Fruit fly (Drosophila melanogaster): ENCODE data around the gene Fur2.

Fur2 gene

DNA sequence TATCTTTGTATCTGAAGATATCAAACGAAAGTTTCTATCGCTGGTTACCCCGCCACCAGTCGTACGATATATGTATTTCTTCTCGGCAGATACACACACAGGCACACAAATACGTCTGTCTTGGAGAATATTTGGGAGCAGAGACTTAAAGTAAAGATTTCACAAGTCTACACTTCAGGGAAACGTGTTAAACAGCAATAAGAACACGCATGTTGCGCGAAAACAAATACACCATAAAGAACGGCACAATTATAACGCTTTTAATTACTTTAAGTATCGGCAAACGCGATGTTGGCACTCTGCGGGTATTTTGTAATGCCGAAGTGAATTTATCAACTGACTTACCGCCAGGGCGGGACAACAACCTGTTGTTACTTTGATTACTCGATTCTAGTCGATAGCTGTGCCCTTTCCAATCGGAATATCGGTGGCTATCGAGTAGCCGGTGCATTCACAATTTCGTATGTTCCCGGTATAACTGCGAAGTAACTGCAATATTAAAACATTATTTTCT, 49.1 kb downstream of the Fur2 start, which contains the start of gene AnxB11:
AnxB11 (minus strand) TSS at position 367 of the 514 bp plus-strand sequence.
- TF ChIP-seq tj (GFP tag; optimal IDR thresholded peaks at IDR 0.05) = peak; percentile 18
- TF ChIP-seq Mnt (GFP tag; optimal IDR thresholded peaks at IDR 0.05) = peak; percentile 69
- peak; percentile 6 for TF ChIP-seq bab1 (GFP tag; optimal IDR thresholded peaks at IDR 0.05)
- no peak for TF ChIP-seq toe (GFP tag; optimal IDR thresholded peaks at IDR 0.05)
- TF ChIP-seq pad (GFP tag; optimal IDR thresholded peaks at IDR 0.05) = peak; percentile 55

DNA sequence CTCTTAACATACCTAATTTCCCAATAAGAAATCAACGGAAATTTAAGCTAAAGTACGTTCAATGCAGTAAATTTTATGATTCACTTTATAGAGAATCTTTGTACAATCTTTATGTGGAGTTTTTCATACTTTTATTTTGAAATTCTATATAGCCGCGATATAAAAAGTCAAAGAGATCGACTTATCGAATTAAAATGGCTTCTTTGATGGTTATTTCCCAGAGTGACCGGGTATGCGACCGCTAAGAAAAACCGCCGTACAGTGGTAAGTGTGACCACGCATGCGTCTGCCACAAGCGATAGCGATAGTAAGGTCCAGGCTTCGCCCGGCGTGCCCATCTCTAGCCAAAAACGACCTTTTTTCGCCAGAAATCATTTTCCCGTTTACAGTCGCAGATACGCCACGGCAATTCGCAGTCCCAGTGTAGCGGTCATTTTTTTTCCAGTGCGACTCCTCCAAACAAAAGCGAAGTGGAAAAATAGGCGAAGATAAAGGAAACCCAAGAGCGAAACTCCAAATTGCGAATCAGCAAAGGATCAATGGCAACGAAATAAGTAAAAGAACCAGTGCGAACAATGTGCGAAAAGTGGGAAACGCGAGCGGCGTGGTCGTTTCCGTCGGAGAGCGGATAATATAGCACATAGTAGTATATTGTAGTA, 49.7 kb downstream of the Fur2 start, which contains the start of gene hang:
hang (plus strand) TSS at position 366 of the 659 bp plus-strand sequence.
- TF ChIP-seq cnc (optimal IDR thresholded peaks at IDR 0.05) = no peak
- no peak for TF ChIP-seq CG7045 (GFP tag; optimal IDR thresholded peaks at IDR 0.05)
- TF ChIP-seq toe (GFP tag; optimal IDR thresholded peaks at IDR 0.05) = no peak
- no peak for TF ChIP-seq Clk (GFP tag; optimal IDR thresholded peaks at IDR 0.05)
- TF ChIP-seq CG7101 (tag; optimal IDR thresholded peaks at IDR 0.05) = peak; percentile 37
- TF ChIP-seq cic (GFP tag; optimal IDR thresholded peaks at IDR 0.05) = peak; percentile 42
- peak; percentile 8 for TF ChIP-seq CG14711 (tag; optimal IDR thresholded peaks at IDR 0.05)
- no peak for TF ChIP-seq CG5204 (GFP tag; optimal IDR thresholded peaks at IDR 0.05)
- TF ChIP-seq pad (GFP tag; optimal IDR thresholded peaks at IDR 0.05) = no peak
- TF ChIP-seq tj (GFP tag; optimal IDR thresholded peaks at IDR 0.05) = no peak
- TF ChIP-seq CG12768 (GFP tag; optimal IDR thresholded peaks at IDR 0.05) = no peak
- peak; percentile 83 for TF ChIP-seq Mnt (GFP tag; optimal IDR thresholded peaks at IDR 0.05)
- TF ChIP-seq CG33017 (tag; optimal IDR thresholded peaks at IDR 0.05) = no peak
- TF ChIP-seq CG11617 (GFP tag; optimal IDR thresholded peaks at IDR 0.05) = peak; percentile 65
- peak; percentile 37 for TF ChIP-seq CG1620 (GFP tag; optimal IDR thresholded peaks at IDR 0.05)
- TF ChIP-seq bab1 (GFP tag; optimal IDR thresholded peaks at IDR 0.05) = peak; percentile 20
- peak; percentile 45 for TF ChIP-seq ovo (GFP tag; optimal IDR thresholded peaks at IDR 0.05)
- TF ChIP-seq Crg-1 (GFP tag; optimal IDR thresholded peaks at IDR 0.05) = peak; percentile 25
- no peak for TF ChIP-seq kay (GFP tag; ENCODE audit: borderline replicate concordance)
- peak; percentile 6 for TF ChIP-seq Hr96 (GFP tag; optimal IDR thresholded peaks at IDR 0.05)

DNA sequence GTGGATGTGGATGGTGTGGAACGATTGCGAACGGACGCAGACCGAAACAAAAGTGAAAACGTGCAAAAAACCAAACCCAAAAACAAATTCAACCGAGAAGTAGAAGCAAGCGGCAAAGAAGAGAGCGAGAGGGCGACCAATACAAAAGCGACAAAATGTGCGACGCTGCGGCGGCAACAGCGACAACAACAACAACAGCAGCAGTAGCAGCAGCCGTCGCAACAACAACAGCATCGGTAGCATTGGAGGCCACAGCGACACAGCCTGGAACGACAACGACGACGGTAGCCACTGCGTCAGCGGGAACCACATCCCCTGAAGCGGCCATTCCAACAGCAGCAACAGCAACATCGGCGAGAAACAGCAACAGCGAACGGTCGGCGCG, 50.2 kb downstream of the Fur2 start:
- TF ChIP-seq Hr96 (GFP tag; optimal IDR thresholded peaks at IDR 0.05) (peak; percentile 44), ovo (GFP tag; optimal IDR thresholded peaks at IDR 0.05) (no peak), bab1 (GFP tag; optimal IDR thresholded peaks at IDR 0.05) (peak; percentile 82), CG1620 (GFP tag; optimal IDR thresholded peaks at IDR 0.05) (no peak), cic (GFP tag; optimal IDR thresholded peaks at IDR 0.05) (peak; percentile 7), CG11617 (GFP tag; optimal IDR thresholded peaks at IDR 0.05) (peak; percentile 19), CG7045 (GFP tag; optimal IDR thresholded peaks at IDR 0.05) (no peak), Crg-1 (GFP tag; optimal IDR thresholded peaks at IDR 0.05) (no peak), Mnt (GFP tag; optimal IDR thresholded peaks at IDR 0.05) (no peak), kay (GFP tag; ENCODE audit: borderline replicate concordance) (no peak), cnc (optimal IDR thresholded peaks at IDR 0.05) (no peak), Clk (GFP tag; optimal IDR thresholded peaks at IDR 0.05) (no peak), tj (GFP tag; optimal IDR thresholded peaks at IDR 0.05) (peak; percentile 59)

DNA sequence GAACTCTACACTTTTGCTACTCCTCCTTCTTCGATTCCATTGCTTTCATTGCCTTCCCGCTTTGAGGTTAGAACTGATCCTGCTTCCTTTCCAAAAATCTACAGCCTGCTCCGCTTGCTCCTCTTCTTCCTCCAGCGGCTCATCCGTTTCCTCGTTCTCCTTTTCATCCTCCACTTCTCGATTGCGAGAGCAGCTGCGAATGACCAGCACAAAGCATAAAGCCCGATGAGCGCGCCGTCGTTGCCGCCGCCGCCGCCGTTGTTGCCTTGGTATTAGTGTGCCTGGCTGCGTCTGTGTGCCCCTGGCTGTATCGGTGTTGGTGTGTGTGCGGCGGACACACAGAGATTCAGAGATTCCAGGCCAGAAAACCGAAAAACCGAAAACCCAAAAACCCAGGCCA, 51.4 kb downstream of the Fur2 start:
- TF ChIP-seq cnc (optimal IDR thresholded peaks at IDR 0.05) (no peak), CG7045 (GFP tag; optimal IDR thresholded peaks at IDR 0.05) (no peak)

DNA sequence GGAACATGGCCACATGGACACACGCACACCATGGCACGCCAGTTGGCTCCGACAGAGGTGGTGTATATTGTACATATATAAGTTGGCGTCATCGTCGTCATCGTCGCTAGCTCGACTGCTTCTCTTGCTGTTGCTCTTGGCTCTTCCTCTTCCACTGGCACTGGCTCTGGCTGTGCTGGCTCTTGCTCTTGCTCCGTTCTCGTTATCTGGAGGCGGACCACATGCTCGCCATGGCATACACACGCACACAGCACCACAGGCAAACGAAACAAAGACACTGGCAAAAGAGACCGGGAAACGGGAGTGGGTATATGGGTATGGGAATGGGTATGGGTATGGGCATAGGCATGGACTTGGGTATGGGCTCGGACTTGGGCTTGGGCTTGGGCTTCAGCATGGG, 52.3 kb downstream of the Fur2 start:
- TF ChIP-seq Mnt (GFP tag; optimal IDR thresholded peaks at IDR 0.05) (peak; percentile 11), cnc (optimal IDR thresholded peaks at IDR 0.05) (no peak), CG7101 (tag; optimal IDR thresholded peaks at IDR 0.05) (no peak), CG11617 (GFP tag; optimal IDR thresholded peaks at IDR 0.05) (no peak)

DNA sequence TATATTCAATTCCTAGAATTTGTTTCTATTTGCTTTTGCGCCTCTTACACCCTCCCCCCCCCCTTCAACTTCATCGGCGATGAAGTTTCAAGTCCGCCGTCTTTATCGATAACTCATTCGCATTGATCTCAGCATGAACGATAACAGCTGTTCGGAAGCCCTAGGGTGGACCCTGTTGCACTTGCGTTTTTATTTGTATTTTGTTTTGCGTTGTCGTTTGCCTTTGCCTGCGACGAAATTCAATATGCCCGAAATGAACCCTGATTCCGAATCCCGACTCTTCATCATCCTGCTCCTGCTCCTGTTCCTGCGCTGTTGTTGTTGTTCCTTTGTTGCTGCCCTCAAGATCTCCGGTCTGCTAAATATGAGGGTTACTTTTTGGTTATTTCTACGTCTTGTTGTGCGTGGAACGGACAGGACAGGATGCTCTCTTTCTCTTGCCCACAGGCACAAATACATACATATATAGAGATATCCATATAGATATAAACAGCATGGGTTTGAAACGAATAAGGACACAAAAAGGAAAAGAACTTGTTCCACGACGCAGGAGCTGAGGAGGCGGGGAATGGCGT, 53.7 kb downstream of the Fur2 start:
- no peak for TF ChIP-seq ovo (GFP tag; optimal IDR thresholded peaks at IDR 0.05)
- TF ChIP-seq CG5204 (GFP tag; optimal IDR thresholded peaks at IDR 0.05) = no peak
- TF ChIP-seq CG11617 (GFP tag; optimal IDR thresholded peaks at IDR 0.05) = no peak
- no peak for TF ChIP-seq Hr96 (GFP tag; optimal IDR thresholded peaks at IDR 0.05)
- no peak for TF ChIP-seq Crg-1 (GFP tag; optimal IDR thresholded peaks at IDR 0.05)
- TF ChIP-seq bab1 (GFP tag; optimal IDR thresholded peaks at IDR 0.05) = no peak
- no peak for TF ChIP-seq CG14711 (tag; optimal IDR thresholded peaks at IDR 0.05)
- no peak for TF ChIP-seq CG1620 (GFP tag; optimal IDR thresholded peaks at IDR 0.05)
- TF ChIP-seq CG7101 (tag; optimal IDR thresholded peaks at IDR 0.05) = no peak
- TF ChIP-seq CG12768 (GFP tag; optimal IDR thresholded peaks at IDR 0.05) = no peak
- TF ChIP-seq CG7045 (GFP tag; optimal IDR thresholded peaks at IDR 0.05) = no peak
- no peak for TF ChIP-seq tj (GFP tag; optimal IDR thresholded peaks at IDR 0.05)
- TF ChIP-seq toe (GFP tag; optimal IDR thresholded peaks at IDR 0.05) = no peak
- no peak for TF ChIP-seq kay (GFP tag; ENCODE audit: borderline replicate concordance)
- no peak for TF ChIP-seq cic (GFP tag; optimal IDR thresholded peaks at IDR 0.05)
- TF ChIP-seq cnc (optimal IDR thresholded peaks at IDR 0.05) = no peak
